Worm (Caenorhabditis elegans): ENCODE data around the gene K08C7.7.

ce11 chrIV:10680379-10680778 lies 16.1 kb downstream of the K08C7.7 start, which contains the start of gene K08C7.4:
- TF ChIP-seq him-1 (tag; optimal IDR thresholded peaks at IDR 0.05) (no peak), dao-5 (tag; optimal IDR thresholded peaks at IDR 0.05) (no peak)

Measured in whole organism, L4/young adult.